Worm (Caenorhabditis elegans): ENCODE data around the gene unc-16.

The unc-16 gene

DNA sequence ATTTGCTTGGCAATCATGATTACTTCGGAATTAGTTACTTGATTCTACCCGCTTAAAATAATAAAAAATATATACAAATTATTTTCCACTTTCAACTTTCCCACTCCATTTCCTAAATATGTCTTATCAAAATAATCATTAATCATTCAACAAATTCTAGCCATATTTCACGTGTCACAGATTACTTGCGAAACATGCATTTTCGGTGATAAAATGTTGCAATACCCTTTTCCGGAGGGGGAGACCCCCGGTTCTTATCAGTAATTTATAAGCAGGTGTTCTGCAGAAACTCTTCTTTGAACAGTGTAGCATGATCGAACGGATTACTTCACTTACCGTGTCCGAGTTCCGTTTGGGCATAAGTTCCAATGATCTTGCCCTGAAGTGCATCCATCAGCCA is 44.2 kb downstream of the unc-16 start:
- no peak for TF ChIP-seq sea-1 (GFP tag; conservative IDR thresholded peaks at IDR 0.05)
- TF ChIP-seq scrt-1 (GFP tag; IDR thresholded peaks at IDR 0.05), result no peak
- no peak for TF ChIP-seq ets-7 (tag; optimal IDR thresholded peaks at IDR 0.05)
- TF ChIP-seq tbx-11 (GFP tag; IDR thresholded peaks at IDR 0.05), result no peak

DNA sequence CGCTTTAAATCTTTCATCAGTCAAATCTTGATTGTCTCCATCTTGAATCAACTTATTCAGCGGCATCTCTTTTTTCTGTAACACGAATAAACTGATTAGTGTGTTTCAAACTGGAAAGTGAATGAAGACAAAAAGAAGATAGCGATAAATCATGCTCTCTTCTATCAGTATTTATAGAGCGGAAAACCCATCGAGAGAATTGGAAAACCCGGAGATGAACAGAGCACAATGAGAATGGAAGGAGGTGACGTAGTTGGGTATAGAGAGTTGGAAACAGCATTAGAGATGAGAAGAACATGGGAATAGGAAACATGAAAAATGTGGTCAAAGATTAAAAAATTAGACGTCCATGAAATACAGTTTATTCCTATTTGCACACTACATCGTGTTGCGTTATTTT is 46.1 kb downstream of the unc-16 start, which contains the start of gene acox-1.5:
Gene acox-1.5 (minus strand): TSS at position 75 of the 400 bp plus-strand sequence.
- TF ChIP-seq aly-1 (tag; optimal IDR thresholded peaks at IDR 0.05), result no peak
- no peak for TF ChIP-seq pes-1 (GFP tag; IDR thresholded peaks at IDR 0.05)
- TF ChIP-seq sea-1 (GFP tag; conservative IDR thresholded peaks at IDR 0.05), result no peak
- TF ChIP-seq scrt-1 (GFP tag; IDR thresholded peaks at IDR 0.05), result no peak
- TF ChIP-seq F13C5.2 (tag; optimal IDR thresholded peaks at IDR 0.05), result no peak
- no peak for TF ChIP-seq ceh-36 (tag; optimal IDR thresholded peaks at IDR 0.05)
- no peak for TF ChIP-seq B0310.2 (tag; optimal IDR thresholded peaks at IDR 0.05)
- TF ChIP-seq tbx-11 (GFP tag; IDR thresholded peaks at IDR 0.05), result no peak
- no peak for TF ChIP-seq ama-1 (optimal IDR thresholded peaks at IDR 0.05)
- TF ChIP-seq flt-1 (GFP tag; IDR thresholded peaks at IDR 0.05), result no peak
- TF ChIP-seq tra-4 (tag; optimal IDR thresholded peaks at IDR 0.05), result no peak
- TF ChIP-seq hnd-1 (tag; optimal IDR thresholded peaks at IDR 0.05), result no peak
- no peak for TF ChIP-seq hmg-4 (GFP tag; optimal IDR thresholded peaks at IDR 0.05)
- no peak for TF ChIP-seq hmbx-1 (tag; optimal IDR thresholded peaks at IDR 0.05)

DNA sequence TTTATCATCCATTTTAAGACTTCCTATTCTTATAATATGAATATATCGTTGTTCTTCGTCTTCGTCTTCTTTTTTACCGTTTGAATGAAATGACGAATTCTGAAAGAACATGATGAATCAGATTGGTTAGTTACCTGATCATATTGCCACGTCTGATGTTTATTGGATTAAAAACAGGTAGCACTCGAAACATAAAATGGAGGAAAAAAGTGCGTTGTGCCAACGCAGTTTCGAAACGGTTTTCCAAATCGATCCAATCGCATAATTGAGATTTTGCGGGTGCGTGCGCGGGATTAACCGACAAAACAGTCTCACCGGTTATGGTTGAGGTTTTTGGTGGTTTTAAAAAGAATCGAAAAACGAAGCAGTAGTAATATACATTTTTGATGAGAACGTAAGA is 49.5 kb downstream of the unc-16 start, which contains the start of gene rom-2:
Gene rom-2 (minus strand): TSS at position 101 of the 400 bp plus-strand sequence.
- TF ChIP-seq hmbx-1 (tag; optimal IDR thresholded peaks at IDR 0.05), result no peak
- no peak for TF ChIP-seq B0310.2 (tag; optimal IDR thresholded peaks at IDR 0.05)
- no peak for TF ChIP-seq ceh-13 (GFP tag; optimal IDR thresholded peaks at IDR 0.05)
- TF ChIP-seq ama-1 (optimal IDR thresholded peaks at IDR 0.05), result no peak
- no peak for TF ChIP-seq tra-4 (tag; optimal IDR thresholded peaks at IDR 0.05)
- no peak for TF ChIP-seq pes-1 (GFP tag; IDR thresholded peaks at IDR 0.05)
- TF ChIP-seq aly-1 (tag; optimal IDR thresholded peaks at IDR 0.05), result no peak
- TF ChIP-seq flt-1 (GFP tag; IDR thresholded peaks at IDR 0.05), result no peak
- TF ChIP-seq hnd-1 (tag; optimal IDR thresholded peaks at IDR 0.05), result no peak
- no peak for TF ChIP-seq scrt-1 (GFP tag; IDR thresholded peaks at IDR 0.05)
- TF ChIP-seq F13C5.2 (tag; optimal IDR thresholded peaks at IDR 0.05), result no peak
- no peak for TF ChIP-seq tbx-11 (GFP tag; IDR thresholded peaks at IDR 0.05)
- no peak for TF ChIP-seq ceh-36 (tag; optimal IDR thresholded peaks at IDR 0.05)
- TF ChIP-seq hmg-4 (GFP tag; optimal IDR thresholded peaks at IDR 0.05), result no peak
- TF ChIP-seq ets-7 (tag; optimal IDR thresholded peaks at IDR 0.05), result no peak

DNA sequence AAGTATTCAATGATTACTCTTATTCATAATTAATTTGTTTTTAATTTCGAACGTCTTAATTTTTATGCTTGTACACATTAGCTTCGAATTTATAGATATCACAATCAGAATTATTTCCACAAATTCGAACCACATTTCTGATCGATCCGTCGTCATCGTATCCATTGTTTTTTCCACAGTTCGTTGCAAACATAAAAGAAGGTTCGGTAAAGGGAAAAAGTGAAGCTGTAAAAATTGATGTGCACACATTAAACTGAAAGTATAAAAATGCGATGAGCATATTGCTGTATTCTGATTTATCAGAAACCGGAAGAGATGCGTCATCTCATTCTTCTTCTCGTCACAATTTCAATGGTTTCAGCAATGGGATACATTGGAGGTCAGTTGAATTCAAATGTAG is 51.0 kb downstream of the unc-16 start, which contains the start of gene C48B4.12:
Gene C48B4.12 (plus strand): TSS at position 301 of the 400 bp plus-strand sequence.
- no peak for TF ChIP-seq tbx-11 (GFP tag; IDR thresholded peaks at IDR 0.05)
- TF ChIP-seq hmg-4 (GFP tag; optimal IDR thresholded peaks at IDR 0.05), result no peak
- no peak for TF ChIP-seq ceh-36 (tag; optimal IDR thresholded peaks at IDR 0.05)
- no peak for TF ChIP-seq hnd-1 (tag; optimal IDR thresholded peaks at IDR 0.05)
- TF ChIP-seq B0310.2 (tag; optimal IDR thresholded peaks at IDR 0.05), result no peak
- TF ChIP-seq ama-1 (optimal IDR thresholded peaks at IDR 0.05), result no peak
- TF ChIP-seq hmbx-1 (tag; optimal IDR thresholded peaks at IDR 0.05), result no peak
- TF ChIP-seq ceh-13 (GFP tag; optimal IDR thresholded peaks at IDR 0.05), result no peak
- no peak for TF ChIP-seq scrt-1 (GFP tag; IDR thresholded peaks at IDR 0.05)
- no peak for TF ChIP-seq ets-7 (tag; optimal IDR thresholded peaks at IDR 0.05)
- no peak for TF ChIP-seq sea-1 (GFP tag; conservative IDR thresholded peaks at IDR 0.05)
- TF ChIP-seq tra-4 (tag; optimal IDR thresholded peaks at IDR 0.05), result no peak
- TF ChIP-seq aly-1 (tag; optimal IDR thresholded peaks at IDR 0.05), result no peak
- no peak for TF ChIP-seq tbx-37 (GFP tag; conservative IDR thresholded peaks at IDR 0.05)
- no peak for TF ChIP-seq F13C5.2 (tag; optimal IDR thresholded peaks at IDR 0.05)

DNA sequence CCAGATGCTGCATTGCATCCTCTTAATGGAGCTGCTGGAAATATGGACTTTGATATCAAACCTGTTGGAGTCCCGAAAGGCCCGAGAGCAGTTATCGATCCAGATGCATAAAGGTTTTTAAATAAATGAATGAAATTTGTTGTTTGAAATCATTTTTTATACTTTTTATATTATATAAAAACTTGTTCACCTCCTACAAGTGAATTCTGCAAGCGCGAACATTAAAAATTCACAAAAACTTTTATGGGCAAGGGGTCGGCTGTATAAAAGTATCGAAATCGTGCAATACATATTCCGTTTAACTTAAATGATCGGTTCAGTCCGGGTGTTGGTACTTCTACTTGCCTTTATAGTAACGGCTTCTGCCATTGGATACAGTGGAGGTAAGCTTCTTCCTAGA is 52.1 kb downstream of the unc-16 start, which contains the start of gene F58A4.1:
Gene F58A4.1 (plus strand): TSS at position 301 of the 400 bp plus-strand sequence.
- no peak for TF ChIP-seq ama-1 (optimal IDR thresholded peaks at IDR 0.05)
- no peak for TF ChIP-seq ets-7 (tag; optimal IDR thresholded peaks at IDR 0.05)
- no peak for TF ChIP-seq ceh-36 (tag; optimal IDR thresholded peaks at IDR 0.05)
- TF ChIP-seq tbx-11 (GFP tag; IDR thresholded peaks at IDR 0.05), result no peak
- no peak for TF ChIP-seq aly-1 (tag; optimal IDR thresholded peaks at IDR 0.05)
- no peak for TF ChIP-seq hmg-4 (GFP tag; optimal IDR thresholded peaks at IDR 0.05)
- TF ChIP-seq sea-1 (GFP tag; conservative IDR thresholded peaks at IDR 0.05), result no peak
- no peak for TF ChIP-seq tbx-37 (GFP tag; conservative IDR thresholded peaks at IDR 0.05)

DNA sequence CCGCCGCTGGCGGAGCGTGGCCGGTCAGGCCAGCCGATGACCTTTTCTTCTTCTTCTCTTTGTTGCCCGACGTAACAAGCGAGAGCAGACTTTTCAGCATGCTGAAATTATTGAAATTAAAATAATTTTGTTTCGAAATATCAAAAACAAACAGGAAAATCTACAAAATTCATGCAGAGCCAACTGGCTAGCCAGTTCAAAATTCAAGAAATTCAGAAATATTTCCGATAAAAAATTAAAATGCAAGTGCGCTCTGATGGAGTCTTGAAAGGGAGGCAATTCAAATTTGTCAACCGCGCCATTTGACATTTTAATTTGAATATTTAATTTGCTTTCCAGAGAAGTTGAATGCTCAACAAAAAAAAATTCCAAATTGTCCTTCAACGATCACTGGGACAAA is 54.6 kb downstream of the unc-16 start, which contains the start of gene F58A4.2:
Gene F58A4.2 (minus strand): TSS at position 101 of the 400 bp plus-strand sequence.
- no peak for TF ChIP-seq tra-4 (tag; optimal IDR thresholded peaks at IDR 0.05)
- no peak for TF ChIP-seq ceh-13 (GFP tag; optimal IDR thresholded peaks at IDR 0.05)
- no peak for TF ChIP-seq B0310.2 (tag; optimal IDR thresholded peaks at IDR 0.05)
- TF ChIP-seq aly-1 (tag; optimal IDR thresholded peaks at IDR 0.05), result no peak
- TF ChIP-seq scrt-1 (GFP tag; IDR thresholded peaks at IDR 0.05), result no peak
- no peak for TF ChIP-seq hnd-1 (tag; optimal IDR thresholded peaks at IDR 0.05)
- no peak for TF ChIP-seq pes-1 (GFP tag; IDR thresholded peaks at IDR 0.05)
- no peak for TF ChIP-seq tbx-11 (GFP tag; IDR thresholded peaks at IDR 0.05)
- TF ChIP-seq tbx-37 (GFP tag; conservative IDR thresholded peaks at IDR 0.05), result no peak
- no peak for TF ChIP-seq flt-1 (GFP tag; IDR thresholded peaks at IDR 0.05)
- no peak for TF ChIP-seq hmbx-1 (tag; optimal IDR thresholded peaks at IDR 0.05)
- no peak for TF ChIP-seq ets-7 (tag; optimal IDR thresholded peaks at IDR 0.05)

Data from whole organism, early embryonic.